Worm (Caenorhabditis elegans): ENCODE data around the gene fbxa-114.

DNA sequence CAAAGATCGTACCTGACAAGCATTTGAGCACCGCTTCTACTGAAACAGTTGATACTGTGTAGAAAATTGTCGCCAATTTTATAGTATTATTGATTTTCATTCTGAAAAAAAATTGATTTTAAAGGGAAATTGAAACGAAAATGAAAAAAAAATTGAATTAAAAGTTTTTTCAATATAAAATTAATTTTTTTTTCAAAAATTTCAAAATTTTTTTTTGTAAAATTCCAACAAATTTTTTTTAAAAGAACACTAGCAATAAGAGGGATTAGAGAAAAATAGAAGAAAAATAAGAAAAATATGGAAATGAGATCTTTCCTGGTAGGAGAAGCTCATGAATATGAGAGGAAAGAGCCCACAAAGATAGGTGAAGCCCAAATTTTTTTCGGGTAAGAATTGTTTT is 13.8 kb downstream of the fbxa-114 start, which contains the start of gene Y113G7B.11:
- TF ChIP-seq klf-2 (GFP tag; conservative IDR thresholded peaks at IDR 0.05) (no peak), ref-1 (GFP tag; conservative IDR thresholded peaks at IDR 0.05) (no peak), ztf-29 (GFP tag; IDR thresholded peaks at IDR 0.05) (no peak), T22C8.4 (GFP tag; IDR thresholded peaks at IDR 0.05) (no peak), ztf-23 (GFP tag; IDR thresholded peaks at IDR 0.05) (no peak), flt-1 (GFP tag; IDR thresholded peaks at IDR 0.05) (no peak), cog-1 (tag; optimal IDR thresholded peaks at IDR 0.05) (no peak)
